Fruit fly (Drosophila melanogaster): Measurements from ENCODE around the gene CG34426.
A peak's percentile ranks its signal among the peaks of the same experiment; 100 is the strongest.

DNA sequence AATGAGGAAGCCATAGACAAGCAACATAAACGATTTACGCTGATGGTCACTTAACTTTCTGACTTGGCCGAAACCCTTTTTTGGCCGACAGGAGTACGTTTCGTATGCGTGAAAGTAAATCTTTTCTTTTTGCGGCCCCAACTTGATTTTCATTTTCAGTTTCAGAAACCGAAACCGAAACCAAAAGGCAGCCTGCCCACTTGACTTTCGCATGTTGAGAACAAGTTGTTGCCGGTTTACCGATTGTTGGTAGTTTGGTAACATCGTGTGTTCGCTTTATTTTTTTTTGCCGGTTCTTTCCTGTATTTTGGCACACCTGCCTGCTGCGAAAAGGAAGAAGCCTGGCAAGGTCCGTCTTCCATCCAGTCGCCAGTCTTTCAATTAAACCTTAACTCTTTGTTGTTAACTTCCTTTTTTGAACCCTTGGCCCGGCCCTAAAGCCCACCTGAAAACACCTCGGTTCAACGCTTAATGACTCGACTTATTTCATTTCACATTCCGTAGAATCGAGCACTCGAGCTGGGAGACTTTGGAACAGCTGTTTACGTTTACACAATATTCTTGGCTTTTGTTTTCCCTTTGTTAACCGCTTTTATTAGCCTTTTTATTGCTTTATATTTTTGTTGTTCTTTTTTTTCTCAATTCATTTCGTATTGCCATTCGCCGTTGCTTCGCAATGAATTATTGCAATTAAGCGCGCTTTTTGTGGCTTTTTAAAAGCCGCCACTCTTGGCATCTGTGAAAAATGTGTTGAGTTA is 27.1 kb upstream of the CG34426 start:
- TF ChIP-seq CG32264 (GFP tag; optimal IDR thresholded peaks at IDR 0.05), result no peak
- TF ChIP-seq Myc (optimal IDR thresholded peaks at IDR 0.05), result no peak
- TF ChIP-seq lola (GFP tag; optimal IDR thresholded peaks at IDR 0.05), result no peak
- no peak for TF ChIP-seq usp (GFP tag; optimal IDR thresholded peaks at IDR 0.05)
- no peak for TF ChIP-seq woc (GFP tag; optimal IDR thresholded peaks at IDR 0.05)
- TF ChIP-seq psq (GFP tag; optimal IDR thresholded peaks at IDR 0.05), result peak; percentile 74
- TF ChIP-seq Sp1 (GFP tag; optimal IDR thresholded peaks at IDR 0.05), result peak; percentile 44
- no peak for TF ChIP-seq Dif (GFP tag; optimal IDR thresholded peaks at IDR 0.05; ENCODE audit: partially characterized antibody)
- no peak for TF ChIP-seq jim (GFP tag; optimal IDR thresholded peaks at IDR 0.05)
- no peak for TF ChIP-seq h (GFP tag; optimal IDR thresholded peaks at IDR 0.05)
- peak; percentile 10 for TF ChIP-seq br (GFP tag; optimal IDR thresholded peaks at IDR 0.05)
- TF ChIP-seq OdsH (GFP tag; optimal IDR thresholded peaks at IDR 0.05), result no peak

Data from whole organism, wandering third instar larva.